Worm (Caenorhabditis elegans) whole organism, young adult: ENCODE data around the gene F55G1.6.

Source experiments
- D2030.7 ChIP-seq: fragments of 200-800 bp; sonication (Bioruptor generic); IDR thresholded peaks from 2 replicates; pipeline ENCODE4 v1.3.6; 2022; ENCODE audit warnings: missing genetic modification reagents, missing genetic modification characterization, missing compliant biosample characterization
- F39B2.1 ChIP-seq: fragments of 200-800 bp; sonication (Bioruptor generic); IDR thresholded peaks from 2 replicates; pipeline ENCODE4 v1.3.6; 2022; ENCODE audit warnings: missing genetic modification reagents, missing genetic modification characterization, missing compliant biosample characterization
- F49E8.2 ChIP-seq: sonication (generic microtip); optimal IDR thresholded peaks from 3 replicates; lab custom pipeline; 2017; ENCODE audit warnings: missing genetic modification characterization, mild to moderate bottlenecking, missing compliant biosample characterization, antibody characterized with exemption, moderate library complexity; ENCODE audit not compliant: insufficient read depth
- F55B11.4 ChIP-seq: sonication (generic microtip); optimal IDR thresholded peaks from 2 replicates; lab custom pipeline; 2016; ENCODE audit warnings: missing compliant biosample characterization, missing genetic modification characterization, borderline replicate concordance; ENCODE audit not compliant: insufficient read depth
- F57A8.1 ChIP-seq: fragments of 200-800 bp; sonication (Bioruptor generic); optimal IDR thresholded peaks from 2 replicates; lab custom pipeline; 2018; ENCODE audit warnings: mild to moderate bottlenecking, missing genetic modification characterization, moderate library complexity, missing compliant biosample characterization
- K12H6.12 ChIP-seq: fragments of 200-800 bp; sonication (Bioruptor generic); optimal IDR thresholded peaks from 2 replicates; lab custom pipeline; 2018; ENCODE audit warnings: mild to moderate bottlenecking, missing genetic modification characterization, missing compliant biosample characterization
- T26A5.8 ChIP-seq: sonication (generic microtip); optimal IDR thresholded peaks from 2 replicates; lab custom pipeline; 2016; ENCODE audit warnings: missing genetic modification characterization, missing compliant biosample characterization
- Y53F4B.3 ChIP-seq: fragments of 200-800 bp; sonication (Bioruptor generic); IDR thresholded peaks from 2 replicates; pipeline ENCODE4 v1.3.6; 2022; ENCODE audit warnings: missing genetic modification reagents, missing genetic modification characterization, missing compliant biosample characterization
- Y53G8AR.9 ChIP-seq: fragments of 200-800 bp; sonication (Bioruptor generic); conservative IDR thresholded peaks from 2 replicates; pipeline ENCODE4 v1.3.6; 2022; ENCODE audit warnings: missing genetic modification reagents, missing genetic modification characterization, missing compliant biosample characterization
- Y67H2A.10 ChIP-seq: fragments of 200-800 bp; sonication (Bioruptor generic); conservative IDR thresholded peaks from 2 replicates; pipeline ENCODE4 v1.3.6; 2022; ENCODE audit warnings: missing genetic modification reagents, missing genetic modification characterization, missing compliant biosample characterization
- Y79H2A.3 ChIP-seq: fragments of 200-800 bp; sonication (Bioruptor generic); conservative IDR thresholded peaks from 2 replicates; pipeline ENCODE4 v1.3.6; 2022; ENCODE audit warnings: missing genetic modification reagents, missing genetic modification characterization, missing compliant biosample characterization
- akir-1 ChIP-seq: fragments of 200-800 bp; sonication (Bioruptor generic); optimal IDR thresholded peaks from 2 replicates; lab custom pipeline; 2018; ENCODE audit warnings: mild to moderate bottlenecking, missing genetic modification characterization, moderate library complexity, missing compliant biosample characterization
- attf-6 ChIP-seq: fragments of 200-800 bp; sonication (Bioruptor generic); IDR thresholded peaks from 2 replicates; pipeline ENCODE4 v1.3.6; 2022; ENCODE audit warnings: missing genetic modification reagents, missing genetic modification characterization, missing compliant biosample characterization
- bed-1 ChIP-seq: fragments of 200-800 bp; sonication (Bioruptor generic); IDR thresholded peaks from 2 replicates; pipeline ENCODE4 v1.3.6; 2022; ENCODE audit warnings: missing genetic modification reagents, missing genetic modification characterization, missing compliant biosample characterization
- cebp-1 ChIP-seq, 2 experiments: fragments of 200-800 bp in 1 of 2; sonication (Bioruptor generic) in 1 of 2; sonication (generic microtip) in 1 of 2; IDR thresholded peaks in 1 of 2; optimal IDR thresholded peaks in 1 of 2; 2 replicates each; pipeline versions ENCODE4 v1.3.6 to Lab custom; 2017 to 2022; ENCODE audit warnings: missing compliant biosample characterization in 2 of 2, missing genetic modification characterization in 2 of 2, mild to moderate bottlenecking in 1 of 2, missing genetic modification reagents in 1 of 2, moderate library complexity in 1 of 2
- ceh-100 ChIP-seq: fragments of 200-800 bp; sonication (Bioruptor generic); IDR thresholded peaks from 2 replicates; pipeline ENCODE4 v1.3.6; 2022; ENCODE audit warnings: missing genetic modification reagents, missing genetic modification characterization, missing compliant biosample characterization
- ceh-58 ChIP-seq: fragments of 200-800 bp; sonication (Bioruptor generic); IDR thresholded peaks from 2 replicates; pipeline ENCODE4 v1.3.6; 2022; ENCODE audit warnings: missing genetic modification characterization, missing compliant biosample characterization
- ceh-79 ChIP-seq: sonication (generic microtip); optimal IDR thresholded peaks from 2 replicates; lab custom pipeline; 2017; ENCODE audit warnings: mild to moderate bottlenecking, missing genetic modification characterization, missing compliant biosample characterization
- hmg-1.2 ChIP-seq: fragments of 200-800 bp; sonication (Bioruptor generic); IDR thresholded peaks from 2 replicates; pipeline ENCODE4 v1.3.6; 2022; ENCODE audit warnings: missing genetic modification reagents, missing genetic modification characterization, missing compliant biosample characterization
- hrde-1 ChIP-seq: sonication (generic microtip); optimal IDR thresholded peaks from 2 replicates; lab custom pipeline; 2016; ENCODE audit warnings: missing genetic modification characterization, mild to moderate bottlenecking, missing compliant biosample characterization, moderate library complexity, missing genotype, missing genetic modification reagents, borderline replicate concordance
- hsf-1 ChIP-seq: fragments of 200-800 bp; sonication (Bioruptor generic); IDR thresholded peaks from 2 replicates; pipeline ENCODE4 v1.3.6; 2022; ENCODE audit warnings: missing genetic modification reagents, missing genetic modification characterization, missing compliant biosample characterization
- let-526 ChIP-seq: fragments of 200-800 bp; sonication (Bioruptor generic); IDR thresholded peaks from 2 replicates; pipeline ENCODE4 v1.3.6; 2022; ENCODE audit warnings: missing genetic modification reagents, missing genetic modification characterization, missing compliant biosample characterization
- lsl-1 ChIP-seq: fragments of 200-800 bp; sonication (Bioruptor generic); optimal IDR thresholded peaks from 2 replicates; lab custom pipeline; 2018; ENCODE audit warnings: mild to moderate bottlenecking, missing genetic modification characterization, moderate library complexity, missing compliant biosample characterization
- lsy-27 ChIP-seq: sonication (generic microtip); optimal IDR thresholded peaks from 2 replicates; lab custom pipeline; 2017; ENCODE audit warnings: missing genetic modification characterization, mild to moderate bottlenecking, missing compliant biosample characterization, antibody characterized with exemption, missing genotype, borderline replicate concordance; ENCODE audit not compliant: insufficient read depth
- madf-10 ChIP-seq: sonication (generic microtip); optimal IDR thresholded peaks from 2 replicates; lab custom pipeline; 2016; ENCODE audit warnings: mild to moderate bottlenecking, missing genetic modification characterization, missing compliant biosample characterization
- madf-3 ChIP-seq: fragments of 200-800 bp; sonication (Bioruptor generic); IDR thresholded peaks from 2 replicates; pipeline ENCODE4 v1.3.6; 2022; ENCODE audit warnings: missing genetic modification reagents, missing genetic modification characterization, missing compliant biosample characterization
- madf-6 ChIP-seq: fragments of 200-800 bp; sonication (Bioruptor generic); IDR thresholded peaks from 2 replicates; pipeline ENCODE4 v1.3.6; 2022; ENCODE audit warnings: missing genetic modification reagents, missing genetic modification characterization, missing compliant biosample characterization
- mcd-1 ChIP-seq: fragments of 200-800 bp; sonication (Bioruptor generic); IDR thresholded peaks from 2 replicates; pipeline ENCODE4 v1.3.6; 2022; ENCODE audit warnings: missing genetic modification reagents, missing genetic modification characterization, missing compliant biosample characterization
- nfya-1 ChIP-seq: sonication (generic microtip); optimal IDR thresholded peaks from 2 replicates; lab custom pipeline; 2017; ENCODE audit warnings: antibody characterized with exemption, missing compliant biosample characterization, missing genetic modification characterization, borderline replicate concordance; ENCODE audit not compliant: insufficient read depth
- nhr-27 ChIP-seq: fragments of 200-800 bp; sonication (Bioruptor generic); optimal IDR thresholded peaks from 2 replicates; lab custom pipeline; 2018; ENCODE audit warnings: mild to moderate bottlenecking, missing genetic modification characterization, moderate library complexity, missing compliant biosample characterization
- nhr-80 ChIP-seq: sonication (generic microtip); optimal IDR thresholded peaks from 2 replicates; lab custom pipeline; 2016; ENCODE audit warnings: missing genetic modification characterization, missing compliant biosample characterization
- rpc-1 ChIP-seq, 2 experiments: fragments of 150-350 bp in 1 of 2; sonication (generic microtip) in 1 of 2; optimal IDR thresholded peaks; 2 replicates each; lab custom pipeline; 2014 to 2018; ENCODE audit warnings: missing biosample characterization in 1 of 2, missing genetic modification characterization in 1 of 2, missing genetic modification reagents in 1 of 2, missing genotype in 1 of 2
- sdz-38 ChIP-seq: sonication (generic microtip); optimal IDR thresholded peaks from 2 replicates; lab custom pipeline; 2016; ENCODE audit warnings: missing genotype, missing genetic modification characterization, missing compliant biosample characterization
- snpc-1.1 ChIP-seq: sonication (generic microtip); optimal IDR thresholded peaks from 2 replicates; lab custom pipeline; 2017; ENCODE audit warnings: missing genetic modification characterization, mild to moderate bottlenecking, missing compliant biosample characterization, antibody characterized with exemption, moderate library complexity, missing genotype, missing genetic modification reagents; ENCODE audit not compliant: insufficient read depth
- snpc-4 ChIP-seq, 5 experiments: fragments of 150-350 bp in 1 of 5; sonication (generic microtip) in 4 of 5; optimal IDR thresholded peaks; 2 replicates each; lab custom pipeline; 2014 to 2018; ENCODE audit warnings: missing genetic modification characterization in 5 of 5, missing biosample characterization in 3 of 5, antibody characterized with exemption in 2 of 5, mild to moderate bottlenecking in 2 of 5, missing compliant biosample characterization in 2 of 5, missing genotype in 2 of 5, moderate library complexity in 2 of 5, missing genetic modification reagents in 1 of 5
- sptf-2 ChIP-seq: fragments of 200-800 bp; sonication (Bioruptor generic); optimal IDR thresholded peaks from 2 replicates; lab custom pipeline; 2018; ENCODE audit warnings: mild to moderate bottlenecking, missing genetic modification characterization, missing compliant biosample characterization
- tbp1 ChIP-seq: fragments of 200-800 bp; sonication (Bioruptor generic); optimal IDR thresholded peaks from 2 replicates; lab custom pipeline; 2018; ENCODE audit warnings: mild to moderate bottlenecking, missing genetic modification characterization, missing compliant biosample characterization
- tlf-1 ChIP-seq: fragments of 200-800 bp; sonication (Bioruptor generic); optimal IDR thresholded peaks from 2 replicates; lab custom pipeline; 2018; ENCODE audit warnings: mild to moderate bottlenecking, missing genetic modification characterization, missing compliant biosample characterization
- unc-130 ChIP-seq: sonication (generic microtip); optimal IDR thresholded peaks from 2 replicates; lab custom pipeline; 2016; ENCODE audit warnings: missing genetic modification reagents, missing genetic modification characterization, missing compliant biosample characterization
- xnd-1 ChIP-seq: sonication (generic microtip); optimal IDR thresholded peaks from 2 replicates; lab custom pipeline; 2016; ENCODE audit warnings: missing genotype, missing genetic modification reagents, missing genetic modification characterization, missing compliant biosample characterization
- zim-3 ChIP-seq: sonication (generic microtip); optimal IDR thresholded peaks from 2 replicates; lab custom pipeline; 2017; ENCODE audit warnings: mild to moderate bottlenecking, missing genetic modification characterization, moderate library complexity, missing compliant biosample characterization
- ztf-18 ChIP-seq: sonication (generic microtip); optimal IDR thresholded peaks from 2 replicates; lab custom pipeline; 2016; ENCODE audit warnings: missing genotype, mild to moderate bottlenecking, missing genetic modification characterization, missing compliant biosample characterization
- ztf-22 ChIP-seq: fragments of 200-800 bp; sonication (Bioruptor generic); optimal IDR thresholded peaks from 2 replicates; lab custom pipeline; 2018; ENCODE audit warnings: mild to moderate bottlenecking, missing genetic modification characterization, moderate library complexity, missing compliant biosample characterization
- ztf-28 ChIP-seq: fragments of 200-800 bp; sonication (Bioruptor generic); IDR thresholded peaks from 2 replicates; pipeline ENCODE4 v1.3.6; 2022; ENCODE audit warnings: missing genetic modification reagents, missing genetic modification characterization, missing compliant biosample characterization

F55G1.6 gene

ce11 chrIV:7486201-7486947 is 13.1 kb downstream of the F55G1.6 start, which contains the start of the genes his-61 and his-62 (continued):
- TF ChIP-seq Y67H2A.10 = no peak
- TF ChIP-seq xnd-1 (tag; lab: Kevin White, UChicago) = no peak
- TF ChIP-seq ceh-100 (GFP tag; lab: Robert Waterston, UW) = peak; percentile 53
- peak; percentile 71 for TF ChIP-seq tbp1 (GFP tag; lab: Kevin White, UChicago)
- TF ChIP-seq ztf-22 (GFP tag; lab: Kevin White, UChicago) = no peak
- no peak for TF ChIP-seq nhr-27 (tag; lab: Kevin White, UChicago)
- TF ChIP-seq K12H6.12 (tag; lab: Kevin White, UChicago) = no peak
- no peak for TF ChIP-seq ceh-58 (GFP tag; lab: Robert Waterston, UW)
- TF ChIP-seq nfya-1 (tag; lab: Kevin White, UChicago) = no peak
- peak; percentile 89 for TF ChIP-seq F49E8.2
- TF ChIP-seq ztf-18 (tag; lab: Kevin White, UChicago) = peak; percentile 29
- TF ChIP-seq hrde-1 (tag; lab: Kevin White, UChicago) = peak; percentile 20
- TF ChIP-seq lsy-27 (tag; lab: Kevin White, UChicago) = no peak
- peak; percentile 68 for TF ChIP-seq D2030.7 (GFP tag; lab: Robert Waterston, UW)
- peak; percentile 73 for TF ChIP-seq nhr-80
- TF ChIP-seq hsf-1 (GFP tag; lab: Robert Waterston, UW) = peak; percentile 15; the same call in 1 of the 2 replicates
- peak; percentile 23 for TF ChIP-seq tlf-1
- TF ChIP-seq rpc-1 (optimal IDR thresholded peaks at IDR 0.05; lab: Kevin White, UChicago) = no peak
- no peak for TF ChIP-seq rpc-1 (tag; optimal IDR thresholded peaks at IDR 0.05; lab: Kevin White, UChicago)
- no peak for TF ChIP-seq akir-1 (GFP tag; lab: Kevin White, UChicago)
- peak; percentile 43 for TF ChIP-seq lsl-1 (GFP tag; lab: Kevin White, UChicago)
- peak; percentile 80; the same call in 1 of the 2 replicates for TF ChIP-seq attf-6 (GFP tag; lab: Robert Waterston, UW)
- peak; percentile 10; the same call in 1 of the 2 replicates for TF ChIP-seq Y79H2A.3 (GFP tag; lab: Robert Waterston, UW)
- TF ChIP-seq T26A5.8 = no peak
- no peak for TF ChIP-seq Y53F4B.3 (GFP tag; lab: Robert Waterston, UW)
- no peak for TF ChIP-seq sptf-2 (GFP tag; lab: Kevin White, UChicago)
- TF ChIP-seq cebp-1 (GFP tag; IDR thresholded peaks at IDR 0.05; lab: Robert Waterston, UW) = no peak
- peak; percentile 6 for TF ChIP-seq cebp-1 (tag; optimal IDR thresholded peaks at IDR 0.05; lab: Kevin White, UChicago)
- no peak for TF ChIP-seq snpc-1.1 (tag; lab: Kevin White, UChicago)
- TF ChIP-seq ceh-79 (tag; lab: Kevin White, UChicago) = no peak
- TF ChIP-seq madf-3 (GFP tag; lab: Robert Waterston, UW) = no peak; the same call in none of the 2 replicates
- TF ChIP-seq let-526 (GFP tag; lab: Robert Waterston, UW) = no peak
- no peak for TF ChIP-seq sdz-38
- peak; percentile 56 for TF ChIP-seq Y53G8AR.9 (GFP tag; lab: Robert Waterston, UW)
- TF ChIP-seq hmg-1.2 (GFP tag; lab: Robert Waterston, UW) = peak; percentile 80
- TF ChIP-seq ztf-28 (GFP tag; lab: Robert Waterston, UW) = peak; percentile 76; the same call in 1 of the 2 replicates
- TF ChIP-seq unc-130 (GFP tag; lab: Kevin White, UChicago) = no peak
- TF ChIP-seq zim-3 (tag; lab: Kevin White, UChicago) = no peak
- peak; percentile 51 for TF ChIP-seq mcd-1 (GFP tag; lab: Robert Waterston, UW)
- no peak for TF ChIP-seq snpc-4 (GFP tag; optimal IDR thresholded peaks at IDR 0.05; lab: Kevin White, UChicago)
- peak; percentile 4 to 74 (median 61) for TF ChIP-seq snpc-4 (tag; optimal IDR thresholded peaks at IDR 0.05; lab: Kevin White, UChicago)
- TF ChIP-seq bed-1 = no peak
- TF ChIP-seq madf-6 (GFP tag; lab: Robert Waterston, UW) = 0 out of 2 replicates have a peak, but pooled peaks have one; percentile 38
- no peak for TF ChIP-seq F55B11.4 (tag; lab: Kevin White, UChicago)
- TF ChIP-seq madf-10 = no peak
- no peak for TF ChIP-seq F57A8.1 (GFP tag; lab: Kevin White, UChicago)
- peak; percentile 98 for TF ChIP-seq F39B2.1 (GFP tag; lab: Robert Waterston, UW)
